Worm (Caenorhabditis elegans) whole organism, L4 larva: Measurements from ENCODE around the gene F41G3.21.
"Not testable (repeated sequence)": the region's sequence is repeated elsewhere in the genome, so short reads cannot be mapped to it uniquely, and the experiment has no call there.

ENCODE experiments used
- F44E2.7 ChIP-seq: fragments of 200-800 bp; sonication (Bioruptor generic); IDR thresholded peaks from 2 replicates; pipeline ENCODE4 v2.1.2; 2022; ENCODE audit warnings: missing genetic modification characterization, missing compliant biosample characterization
- R02D3.7 ChIP-seq: fragments of 150-350 bp; sonication (generic microtip); optimal IDR thresholded peaks from 3 replicates; lab custom pipeline; 2014; ENCODE audit warnings: missing biosample characterization, missing genetic modification characterization
- T20F7.1 ChIP-seq: fragments of 200-800 bp; sonication (Bioruptor generic); optimal IDR thresholded peaks from 2 replicates; lab custom pipeline; 2018; ENCODE audit warnings: mild to moderate bottlenecking, missing genetic modification characterization, missing compliant biosample characterization
- T26A8.4 ChIP-seq: fragments of 200-800 bp; sonication (Bioruptor generic); IDR thresholded peaks from 2 replicates; pipeline ENCODE4 v1.3.6; 2022; ENCODE audit warnings: missing genetic modification characterization, missing compliant biosample characterization
- ama-1 ChIP-seq: fragments of 150-350 bp; optimal IDR thresholded peaks from 2 replicates; lab custom pipeline; 2014; ENCODE audit warnings: inconsistent platforms, mixed read lengths
- arid-1 ChIP-seq: fragments of 200-800 bp; sonication (Bioruptor generic); conservative IDR thresholded peaks from 2 replicates; pipeline ENCODE4 v1.3.6; 2022; ENCODE audit warnings: missing genetic modification reagents, missing genetic modification characterization, missing compliant biosample characterization
- attf-4 ChIP-seq: sonication (generic microtip); optimal IDR thresholded peaks from 3 replicates; lab custom pipeline; 2017; ENCODE audit warnings: missing biosample characterization, missing genetic modification characterization
- ceh-62 ChIP-seq: sonication (generic microtip); optimal IDR thresholded peaks from 2 replicates; lab custom pipeline; 2017; ENCODE audit warnings: missing biosample characterization, missing genetic modification characterization
- ces-1 ChIP-seq: fragments of 150-350 bp; sonication (generic microtip); optimal IDR thresholded peaks from 4 replicates; lab custom pipeline; 2014; ENCODE audit warnings: missing biosample characterization, missing genetic modification reagents, missing genetic modification characterization
- cey-2 ChIP-seq: sonication (generic microtip); optimal IDR thresholded peaks from 3 replicates; lab custom pipeline; 2017; ENCODE audit warnings: missing genetic modification characterization, mild to moderate bottlenecking, missing compliant biosample characterization, antibody characterized with exemption, borderline replicate concordance; ENCODE audit not compliant: insufficient read depth
- ctbp-1 ChIP-seq: fragments of 200-800 bp; sonication (Bioruptor generic); IDR thresholded peaks from 2 replicates; pipeline ENCODE4 v1.3.6; 2022; ENCODE audit warnings: missing genetic modification reagents, missing genetic modification characterization, missing compliant biosample characterization
- daf-16 ChIP-seq, 3 experiments: sonication (generic microtip); optimal IDR thresholded peaks; 2 replicates each; lab custom pipeline; 2016 to 2017; ENCODE audit warnings: missing genetic modification characterization in 3 of 3, missing genetic modification reagents in 3 of 3, mild to moderate bottlenecking in 2 of 3, missing compliant biosample characterization in 2 of 3, missing biosample characterization in 1 of 3, moderate library complexity in 1 of 3
- dmd-6 ChIP-seq: fragments of 200-800 bp; sonication (Bioruptor generic); IDR thresholded peaks from 2 replicates; pipeline ENCODE4 v1.3.6; 2022; ENCODE audit warnings: missing genetic modification reagents, missing genetic modification characterization, missing compliant biosample characterization
- dmd-8 ChIP-seq: fragments of 200-800 bp; sonication (Bioruptor generic); IDR thresholded peaks from 2 replicates; pipeline ENCODE4 v1.3.6; 2022; ENCODE audit warnings: missing genetic modification characterization, missing compliant biosample characterization
- dpl-1 ChIP-seq: fragments of 150-350 bp; optimal IDR thresholded peaks from 2 replicates; lab custom pipeline; 2014; ENCODE audit warnings: missing biosample characterization, missing genetic modification reagents, missing genetic modification characterization
- duxl-1 ChIP-seq: sonication (generic microtip); optimal IDR thresholded peaks from 2 replicates; lab custom pipeline; 2016; ENCODE audit warnings: mild to moderate bottlenecking, missing genetic modification characterization, moderate library complexity, missing compliant biosample characterization; ENCODE audit not compliant: poor library complexity
- fkh-10 ChIP-seq: fragments of 150-350 bp; optimal IDR thresholded peaks from 2 replicates; lab custom pipeline; 2014; ENCODE audit warnings: missing biosample characterization, missing genetic modification reagents, missing genetic modification characterization
- fos-1 ChIP-seq: fragments of 150-350 bp; optimal IDR thresholded peaks from 2 replicates; lab custom pipeline; 2014; ENCODE audit warnings: missing biosample characterization, missing genetic modification characterization
- gei-8 ChIP-seq: fragments of 200-800 bp; sonication (Bioruptor generic); optimal IDR thresholded peaks from 2 replicates; lab custom pipeline; 2018; ENCODE audit warnings: mild to moderate bottlenecking, missing genetic modification characterization, missing compliant biosample characterization
- hlh-30 ChIP-seq: sonication (generic microtip); optimal IDR thresholded peaks from 2 replicates; lab custom pipeline; 2017; ENCODE audit warnings: antibody characterized with exemption, mild to moderate bottlenecking, missing genetic modification characterization, missing compliant biosample characterization; ENCODE audit not compliant: insufficient read depth
- lin-1 ChIP-seq: fragments of 200-800 bp; sonication (Bioruptor generic); IDR thresholded peaks from 2 replicates; pipeline ENCODE4 v1.3.6; 2022; ENCODE audit warnings: missing genetic modification reagents, missing genetic modification characterization, missing compliant biosample characterization
- lir-3 ChIP-seq: sonication (generic microtip); optimal IDR thresholded peaks from 2 replicates; lab custom pipeline; 2016; ENCODE audit warnings: mild to moderate bottlenecking, missing genetic modification characterization, missing compliant biosample characterization
- madf-5 ChIP-seq, 2 experiments: fragments of 200-800 bp; sonication (Bioruptor generic); IDR thresholded peaks; 2 replicates each; pipeline ENCODE4 v1.3.6; 2022; ENCODE audit warnings: missing compliant biosample characterization in 2 of 2, missing genetic modification characterization in 2 of 2
- nhr-25 ChIP-seq: sonication (generic microtip); optimal IDR thresholded peaks from 2 replicates; lab custom pipeline; 2017; ENCODE audit warnings: missing genetic modification characterization, mild to moderate bottlenecking, missing compliant biosample characterization, antibody characterized with exemption, moderate library complexity, borderline replicate concordance; ENCODE audit not compliant: insufficient read depth
- nhr-42 ChIP-seq: fragments of 200-800 bp; sonication (Bioruptor generic); IDR thresholded peaks from 2 replicates; pipeline ENCODE4 v1.3.6; 2022; ENCODE audit warnings: missing genetic modification characterization, missing compliant biosample characterization
- nhr-77 ChIP-seq: fragments of 150-350 bp; optimal IDR thresholded peaks from 2 replicates; lab custom pipeline; 2014; ENCODE audit warnings: missing biosample characterization, missing genetic modification characterization
- pha-4 ChIP-seq, 2 experiments: fragments of 150-350 bp in 1 of 2; fragments of 200-800 bp in 1 of 2; sonication (Bioruptor generic) in 1 of 2; IDR thresholded peaks in 1 of 2; optimal IDR thresholded peaks in 1 of 2; 2 replicates each; pipeline versions ENCODE4 v1.3.6 to Lab custom; 2014 to 2022; ENCODE audit warnings: missing genetic modification characterization in 2 of 2, missing genetic modification reagents in 2 of 2, missing biosample characterization in 1 of 2, missing compliant biosample characterization in 1 of 2
- php-3 ChIP-seq: fragments of 200-800 bp; sonication (Bioruptor generic); IDR thresholded peaks from 2 replicates; pipeline ENCODE4 v1.3.6; 2022; ENCODE audit warnings: missing genetic modification reagents, missing genetic modification characterization, missing compliant biosample characterization
- snpc-4 ChIP-seq: fragments of 150-350 bp; optimal IDR thresholded peaks from 2 replicates; lab custom pipeline; 2014; ENCODE audit warnings: missing biosample characterization, missing genetic modification characterization
- unc-130 ChIP-seq: sonication (generic microtip); optimal IDR thresholded peaks from 2 replicates; lab custom pipeline; 2016; ENCODE audit warnings: missing genetic modification reagents, missing genetic modification characterization, missing compliant biosample characterization
- vab-7 ChIP-seq: fragments of 200-800 bp; sonication (Bioruptor generic); IDR thresholded peaks from 2 replicates; pipeline ENCODE4 v1.3.6; 2022; ENCODE audit warnings: missing genetic modification reagents, missing genetic modification characterization, missing compliant biosample characterization
- zip-2 ChIP-seq: fragments of 150-350 bp; optimal IDR thresholded peaks from 2 replicates; lab custom pipeline; 2014; ENCODE audit warnings: missing biosample characterization, missing genetic modification characterization

Gene F41G3.21

ce11 chrII:6800104-6800711 lies 47.5 kb upstream of the F41G3.21 start, which contains the start of gene F31E8.4 (continued):
- TF ChIP-seq cey-2 (tag; lab: Kevin White, UChicago) (no peak), arid-1 (GFP tag; lab: Robert Waterston, UW) (no peak), fkh-10 (GFP tag; lab: Kevin White, UChicago) (no peak), F44E2.7 (no peak), T20F7.1 (GFP tag; lab: Kevin White, UChicago) (no peak), zip-2 (tag; lab: Kevin White, UChicago) (no peak), lir-3 (no peak), php-3 (GFP tag; lab: Robert Waterston, UW) (peak; percentile 49; the same call in 1 of the 2 replicates), nhr-42 (GFP tag; lab: Robert Waterston, UW) (no peak), ces-1 (GFP tag; lab: Kevin White, UChicago) (no peak), unc-130 (GFP tag; lab: Kevin White, UChicago) (no peak), madf-5 (GFP tag; IDR thresholded peaks at IDR 0.05; lab: Robert Waterston, UW) (no peak)
- TF ChIP-seq, all 104 proteins: peak for 14

ce11 chrII:6797771-6798440 lies 45.2 kb upstream of the F41G3.21 start:
- TF ChIP-seq dmd-6 (GFP tag; lab: Robert Waterston, UW) (0 out of 2 replicates have a peak, but pooled peaks have one; percentile 8), vab-7 (GFP tag; lab: Robert Waterston, UW) (peak; percentile 59), T26A8.4 (GFP tag; lab: Robert Waterston, UW) (peak; percentile 28; the same call in 1 of the 2 replicates), pha-4 (GFP tag; IDR thresholded peaks at IDR 0.05; lab: Robert Waterston, UW) (0 out of 2 replicates have a peak, but pooled peaks have one; percentile 22), ctbp-1 (GFP tag; lab: Robert Waterston, UW) (peak; percentile 40; the same call in 1 of the 2 replicates), dmd-8 (GFP tag; lab: Robert Waterston, UW) (0 out of 2 replicates have a peak, but pooled peaks have one; percentile 37)
- TF ChIP-seq pha-4 (tag; optimal IDR thresholded peaks at IDR 0.05; lab: Kevin White, UChicago), result not testable (repeated sequence)

ce11 chrII:6791891-6792290 lies 39.1 kb upstream of the F41G3.21 start, which contains the start of gene T13C2.2:
Gene T13C2.2, plus strand, starts transcription at chrII:6792191.
- TF ChIP-seq dpl-1, result no peak
- no peak for TF ChIP-seq ama-1 (lab: Kevin White, UChicago)
- TF ChIP-seq dmd-6 (GFP tag; lab: Robert Waterston, UW), result no peak
- no peak for TF ChIP-seq ctbp-1 (GFP tag; lab: Robert Waterston, UW)
- no peak for TF ChIP-seq attf-4 (tag; lab: Kevin White, UChicago)
- TF ChIP-seq snpc-4 (tag; lab: Kevin White, UChicago), result no peak
- no peak for TF ChIP-seq hlh-30 (tag; lab: Kevin White, UChicago)
- no peak for TF ChIP-seq duxl-1 (tag; lab: Kevin White, UChicago)
- TF ChIP-seq nhr-77 (tag; lab: Kevin White, UChicago), result no peak
- no peak for TF ChIP-seq gei-8 (GFP tag; lab: Kevin White, UChicago)
- no peak for TF ChIP-seq T20F7.1 (GFP tag; lab: Kevin White, UChicago)
- no peak for TF ChIP-seq lin-1
- TF ChIP-seq daf-16 (GFP tag; optimal IDR thresholded peaks at IDR 0.05; lab: Kevin White, UChicago), result no peak
- no peak for TF ChIP-seq daf-16 (tag; optimal IDR thresholded peaks at IDR 0.05; lab: Kevin White, UChicago)
- no peak for TF ChIP-seq nhr-25
- TF ChIP-seq fos-1 (tag; lab: Kevin White, UChicago), result no peak
- no peak for TF ChIP-seq nhr-42 (GFP tag; lab: Robert Waterston, UW)
- no peak for TF ChIP-seq ceh-62 (tag; lab: Kevin White, UChicago)
- no peak for TF ChIP-seq R02D3.7 (tag; lab: Kevin White, UChicago)
